Fruit fly (Drosophila melanogaster): ENCODE results near the gene Poxm.

DNA sequence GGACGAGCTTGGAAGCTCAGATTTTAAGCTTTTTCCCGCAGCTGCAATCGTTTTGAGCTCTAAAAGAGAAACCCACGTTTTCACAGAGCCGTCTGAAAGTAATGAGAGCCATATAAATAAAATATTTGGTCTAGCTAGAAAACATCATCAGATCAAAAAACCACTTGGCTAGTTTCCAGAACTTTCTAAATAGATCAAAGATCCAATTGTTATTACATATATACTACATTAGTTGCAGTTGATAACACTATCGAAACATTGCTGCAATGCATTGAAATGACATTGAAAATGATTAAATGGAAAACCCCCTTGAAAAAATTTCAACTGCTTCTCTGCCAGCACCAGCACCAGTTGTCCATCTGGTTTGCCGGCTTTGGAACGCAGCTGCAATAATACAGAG is 21.4 kb upstream of the Poxm start:
- TF ChIP-seq pan (optimal IDR thresholded peaks at IDR 0.05) (no peak), fru (GFP tag; optimal IDR thresholded peaks at IDR 0.05) (no peak), N (GFP tag; optimal IDR thresholded peaks at IDR 0.05) (no peak), usp (GFP tag; optimal IDR thresholded peaks at IDR 0.05) (no peak), ey (GFP tag; optimal IDR thresholded peaks at IDR 0.05) (peak; percentile 24)
